Worm (Caenorhabditis elegans): ENCODE data around the gene Y75B12B.11.

ce11 chrV:15191971-15192370, 875 bp downstream of the Y75B12B.11 start:
- TF ChIP-seq unc-62 (GFP tag; optimal IDR thresholded peaks at IDR 0.05): no peak
- TF ChIP-seq ceh-83 (GFP tag; optimal IDR thresholded peaks at IDR 0.05): no peak
- TF ChIP-seq ces-1 (GFP tag; optimal IDR thresholded peaks at IDR 0.05): no peak
- TF ChIP-seq nhr-76 (tag; optimal IDR thresholded peaks at IDR 0.05): no peak
- no peak for TF ChIP-seq bed-3 (GFP tag; optimal IDR thresholded peaks at IDR 0.05)
- no peak for TF ChIP-seq blmp-1 (tag; optimal IDR thresholded peaks at IDR 0.05)
- no peak for TF ChIP-seq nhr-12 (tag; optimal IDR thresholded peaks at IDR 0.05)
- no peak for TF ChIP-seq unc-39 (tag; optimal IDR thresholded peaks at IDR 0.05)
- TF ChIP-seq lsy-2 (tag; optimal IDR thresholded peaks at IDR 0.05): no peak
